Worm (Caenorhabditis elegans): Measurements from ENCODE around the gene lgc-40.

DNA sequence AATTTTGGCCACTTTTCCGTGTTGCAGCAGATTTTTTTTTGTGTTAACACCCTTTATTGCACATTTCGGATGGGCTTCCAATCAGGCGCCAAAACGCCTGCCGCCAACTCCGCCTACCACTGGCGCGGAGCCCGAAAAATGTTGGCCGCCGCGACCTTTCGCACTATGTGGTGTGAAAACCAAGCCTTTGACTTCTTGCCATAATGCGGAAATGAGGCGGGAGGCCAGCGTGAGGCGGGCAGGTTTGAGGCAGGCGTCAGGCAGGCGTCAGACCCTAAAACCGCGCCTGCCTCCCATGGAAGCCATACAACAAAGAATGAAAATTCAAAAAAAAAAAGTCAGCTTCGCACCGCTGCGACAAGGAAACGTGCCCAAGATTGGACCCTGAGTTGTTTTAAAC is 43.0 kb upstream of the lgc-40 start:
- TF ChIP-seq hmg-4 (GFP tag; optimal IDR thresholded peaks at IDR 0.05): no peak
- no peak for TF ChIP-seq flt-1 (GFP tag; IDR thresholded peaks at IDR 0.05)
- no peak for TF ChIP-seq ceh-36 (tag; optimal IDR thresholded peaks at IDR 0.05)
- no peak for TF ChIP-seq hnd-1 (tag; optimal IDR thresholded peaks at IDR 0.05)
- no peak for TF ChIP-seq ama-1 (optimal IDR thresholded peaks at IDR 0.05)
- no peak for TF ChIP-seq tbx-11 (GFP tag; IDR thresholded peaks at IDR 0.05)
- TF ChIP-seq hmbx-1 (tag; optimal IDR thresholded peaks at IDR 0.05): no peak
- no peak for TF ChIP-seq sea-1 (GFP tag; conservative IDR thresholded peaks at IDR 0.05)
- TF ChIP-seq tra-4 (tag; optimal IDR thresholded peaks at IDR 0.05): no peak
- TF ChIP-seq B0310.2 (tag; optimal IDR thresholded peaks at IDR 0.05): no peak
- no peak for TF ChIP-seq ceh-13 (GFP tag; optimal IDR thresholded peaks at IDR 0.05)
- no peak for TF ChIP-seq F13C5.2 (tag; optimal IDR thresholded peaks at IDR 0.05)
- no peak for TF ChIP-seq aly-1 (tag; optimal IDR thresholded peaks at IDR 0.05)
- TF ChIP-seq scrt-1 (GFP tag; IDR thresholded peaks at IDR 0.05): no peak
